Worm (Caenorhabditis elegans) whole organism, L3 larva: Measurements from ENCODE around the gene B0252.11.

ENCODE experiments used
- ZK546.5 ChIP-seq: sonication (generic microtip); optimal IDR thresholded peaks from 2 replicates; lab custom pipeline; 2017; ENCODE audit warnings: missing biosample characterization, missing genetic modification characterization
- aly-2 ChIP-seq: fragments of 150-350 bp; optimal IDR thresholded peaks from 2 replicates; lab custom pipeline; 2014; ENCODE audit warnings: missing biosample characterization, missing genetic modification characterization
- ceh-16 ChIP-seq: sonication (generic microtip); optimal IDR thresholded peaks from 2 replicates; lab custom pipeline; 2017; ENCODE audit warnings: missing biosample characterization, missing genetic modification characterization
- ceh-28 ChIP-seq: fragments of 150-350 bp; optimal IDR thresholded peaks from 2 replicates; lab custom pipeline; 2014; ENCODE audit warnings: missing biosample characterization, missing genetic modification reagents, missing genetic modification characterization
- ceh-82 ChIP-seq: fragments of 150-350 bp; optimal IDR thresholded peaks from 2 replicates; lab custom pipeline; 2014; ENCODE audit warnings: missing biosample characterization, missing genetic modification characterization
- ceh-9 ChIP-seq: sonication (generic microtip); optimal IDR thresholded peaks from 2 replicates; lab custom pipeline; 2018; ENCODE audit warnings: missing biosample characterization, missing genetic modification characterization
- elt-1 ChIP-seq: fragments of 150-350 bp; optimal IDR thresholded peaks from 2 replicates; lab custom pipeline; 2014; ENCODE audit warnings: missing biosample characterization, missing genetic modification characterization
- fkh-2 ChIP-seq: fragments of 150-350 bp; optimal IDR thresholded peaks from 2 replicates; lab custom pipeline; 2014; ENCODE audit warnings: missing biosample characterization, missing genetic modification reagents, missing genetic modification characterization
- fos-1 ChIP-seq: fragments of 150-350 bp; optimal IDR thresholded peaks from 2 replicates; lab custom pipeline; 2014; ENCODE audit warnings: missing biosample characterization, missing genetic modification characterization
- hmg-11 ChIP-seq: sonication (generic microtip); optimal IDR thresholded peaks from 2 replicates; lab custom pipeline; 2016; ENCODE audit warnings: missing genetic modification characterization, missing compliant biosample characterization
- lin-15B ChIP-seq: fragments of 150-350 bp; optimal IDR thresholded peaks from 2 replicates; lab custom pipeline; 2014; ENCODE audit warnings: missing biosample characterization, missing genetic modification characterization
- lsy-12 ChIP-seq: sonication (generic microtip); optimal IDR thresholded peaks from 2 replicates; lab custom pipeline; 2016; ENCODE audit warnings: mild to moderate bottlenecking, missing genetic modification characterization, missing compliant biosample characterization
- mml-1 ChIP-seq: fragments of 150-350 bp; sonication (generic microtip); optimal IDR thresholded peaks from 3 replicates; lab custom pipeline; 2014; ENCODE audit warnings: missing biosample characterization, missing genetic modification characterization
- nfya-1 ChIP-seq: sonication (generic microtip); optimal IDR thresholded peaks from 2 replicates; lab custom pipeline; 2017; ENCODE audit warnings: missing genetic modification characterization, mild to moderate bottlenecking, missing compliant biosample characterization, antibody characterized with exemption, moderate library complexity; ENCODE audit not compliant: insufficient read depth
- nhr-12 ChIP-seq: fragments of 150-350 bp; optimal IDR thresholded peaks from 2 replicates; lab custom pipeline; 2014; ENCODE audit warnings: missing biosample characterization, missing genetic modification characterization
- nhr-23 ChIP-seq: fragments of 150-350 bp; optimal IDR thresholded peaks from 2 replicates; lab custom pipeline; 2014; ENCODE audit warnings: missing biosample characterization, missing genetic modification reagents, missing genetic modification characterization
- nhr-237 ChIP-seq: fragments of 150-350 bp; optimal IDR thresholded peaks from 2 replicates; lab custom pipeline; 2014; ENCODE audit warnings: missing biosample characterization, missing genetic modification characterization
- nhr-25 ChIP-seq: sonication (generic microtip); optimal IDR thresholded peaks from 2 replicates; lab custom pipeline; 2017; ENCODE audit warnings: missing biosample characterization, missing genetic modification characterization
- nhr-28 ChIP-seq: fragments of 150-350 bp; optimal IDR thresholded peaks from 2 replicates; lab custom pipeline; 2014; ENCODE audit warnings: missing biosample characterization, missing genetic modification characterization
- nhr-67 ChIP-seq: fragments of 150-350 bp; optimal IDR thresholded peaks from 2 replicates; lab custom pipeline; 2014; ENCODE audit warnings: missing biosample characterization, missing genetic modification characterization
- nhr-76 ChIP-seq: fragments of 150-350 bp; sonication (generic microtip); optimal IDR thresholded peaks from 5 replicates; lab custom pipeline; 2014; ENCODE audit warnings: missing biosample characterization, missing genetic modification characterization
- nhr-77 ChIP-seq: fragments of 150-350 bp; optimal IDR thresholded peaks from 2 replicates; lab custom pipeline; 2014; ENCODE audit warnings: missing biosample characterization, missing genetic modification characterization
- pha-4 ChIP-seq: fragments of 150-350 bp; optimal IDR thresholded peaks from 2 replicates; lab custom pipeline; 2014; ENCODE audit warnings: missing biosample characterization, missing genetic modification reagents, missing genetic modification characterization
- tbx-2 ChIP-seq: sonication (generic microtip); optimal IDR thresholded peaks from 2 replicates; lab custom pipeline; 2016; ENCODE audit warnings: mild to moderate bottlenecking, missing genetic modification characterization, missing compliant biosample characterization
- unc-62 ChIP-seq: fragments of 150-350 bp; sonication (generic microtip); optimal IDR thresholded peaks from 4 replicates; lab custom pipeline; 2014; ENCODE audit warnings: missing biosample characterization, missing genetic modification reagents, missing genetic modification characterization
- ztf-11 ChIP-seq: fragments of 150-350 bp; optimal IDR thresholded peaks from 2 replicates; lab custom pipeline; 2014; ENCODE audit warnings: missing biosample characterization, missing genetic modification characterization
- ztf-4 ChIP-seq: fragments of 150-350 bp; optimal IDR thresholded peaks from 2 replicates; lab custom pipeline; 2014; ENCODE audit warnings: missing biosample characterization, missing genetic modification characterization

B0252.11 gene

DNA sequence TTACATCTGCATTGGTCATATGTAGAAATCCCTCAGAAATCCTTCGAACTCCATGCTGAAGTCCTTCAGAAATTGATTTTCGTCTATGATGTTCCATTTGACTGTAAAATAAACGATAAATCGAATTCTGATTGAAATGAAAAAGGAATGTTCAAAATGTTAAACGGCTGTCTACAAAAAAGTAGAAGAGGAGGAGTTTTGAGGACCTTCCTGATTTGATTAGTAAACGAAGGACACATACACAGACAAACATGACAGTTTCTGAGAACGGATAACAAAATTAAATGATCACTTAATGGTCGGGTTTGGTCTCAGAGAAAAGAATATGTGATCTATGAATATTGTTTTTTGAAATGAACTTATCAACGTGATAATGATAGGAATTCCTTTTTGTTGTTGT lies 40.7 kb downstream of the B0252.11 start, which contains the start of gene slc-36.5:
slc-36.5 (minus strand) TSS at position 101 of the 400 bp plus-strand sequence.
- no peak for TF ChIP-seq nhr-28 (tag; lab: Kevin White, UChicago)
- TF ChIP-seq lsy-12 (tag; lab: Kevin White, UChicago), result no peak
- TF ChIP-seq pha-4, result no peak
- TF ChIP-seq nhr-77 (tag; lab: Kevin White, UChicago), result no peak
- TF ChIP-seq nhr-67 (tag; lab: Kevin White, UChicago), result no peak
- TF ChIP-seq mml-1 (tag; lab: Kevin White, UChicago), result no peak
- no peak for TF ChIP-seq nfya-1 (tag; lab: Kevin White, UChicago)
- TF ChIP-seq ceh-82, result no peak
- TF ChIP-seq fos-1 (tag; lab: Kevin White, UChicago), result no peak
- TF ChIP-seq aly-2 (tag; lab: Kevin White, UChicago), result no peak
- TF ChIP-seq nhr-25 (tag; lab: Kevin White, UChicago), result no peak
- TF ChIP-seq ceh-9 (tag; lab: Kevin White, UChicago), result no peak
- no peak for TF ChIP-seq hmg-11
- no peak for TF ChIP-seq nhr-23

DNA sequence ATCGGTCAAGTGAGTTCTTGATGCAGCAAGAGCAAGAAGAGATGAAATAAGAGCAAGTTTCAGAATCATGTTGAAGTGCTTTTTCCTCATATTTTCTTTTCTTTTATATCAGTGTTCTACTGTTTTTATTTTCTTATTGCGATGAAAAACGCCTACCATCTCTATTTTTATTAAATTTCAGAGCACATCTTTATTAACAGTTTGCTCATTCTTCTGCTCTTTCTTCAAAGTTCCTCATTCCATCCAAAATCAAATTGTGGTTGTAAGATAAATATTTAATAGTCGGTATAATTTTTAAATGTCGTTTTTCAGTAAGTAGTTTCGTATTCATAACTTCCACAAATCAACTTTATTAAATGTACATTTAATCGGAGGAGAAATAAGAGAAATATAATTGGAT lies 45.1 kb downstream of the B0252.11 start, which contains the start of gene C44B7.5:
C44B7.5 (minus strand) TSS at position 101 of the 400 bp plus-strand sequence.
- TF ChIP-seq ztf-4 (tag; lab: Kevin White, UChicago), result no peak
- TF ChIP-seq elt-1, result no peak
- no peak for TF ChIP-seq nhr-237
- TF ChIP-seq unc-62 (GFP tag; lab: Kevin White, UChicago), result no peak
- no peak for TF ChIP-seq nfya-1 (tag; lab: Kevin White, UChicago)
- no peak for TF ChIP-seq nhr-12
- no peak for TF ChIP-seq ztf-11
- no peak for TF ChIP-seq fos-1 (tag; lab: Kevin White, UChicago)
- TF ChIP-seq fkh-2 (tag; lab: Kevin White, UChicago), result no peak
- TF ChIP-seq ceh-28, result no peak
- TF ChIP-seq pha-4, result no peak
- no peak for TF ChIP-seq ceh-9 (tag; lab: Kevin White, UChicago)
- no peak for TF ChIP-seq lin-15B (tag; lab: Kevin White, UChicago)
- TF ChIP-seq nhr-77 (tag; lab: Kevin White, UChicago), result no peak
- no peak for TF ChIP-seq nhr-28 (tag; lab: Kevin White, UChicago)
- no peak for TF ChIP-seq aly-2 (tag; lab: Kevin White, UChicago)
- TF ChIP-seq nhr-76 (tag; lab: Kevin White, UChicago), result no peak
- TF ChIP-seq ceh-16 (tag; lab: Kevin White, UChicago), result no peak
- TF ChIP-seq ZK546.5, result no peak

DNA sequence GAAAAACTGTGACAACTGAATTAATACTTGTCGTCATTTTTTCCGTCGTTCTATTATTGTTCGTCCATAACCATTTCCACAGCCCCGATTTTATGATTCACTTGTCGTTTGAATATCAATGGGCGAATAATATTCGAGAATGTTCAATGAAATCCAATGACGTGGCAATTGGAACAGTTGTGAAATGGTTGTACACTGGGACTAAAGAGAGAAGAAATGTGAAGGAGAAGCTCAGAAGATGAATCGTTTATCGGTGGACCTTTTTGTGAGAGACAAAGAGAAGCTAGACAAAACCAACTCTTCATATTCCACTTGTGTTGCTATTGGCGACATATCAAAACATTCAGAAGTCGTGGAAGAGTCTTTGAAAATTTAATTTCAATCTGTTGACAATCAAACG lies 46.8 kb downstream of the B0252.11 start, which contains the start of gene clhm-1:
clhm-1 (minus strand) TSS at position 207 of the 400 bp plus-strand sequence.
- TF ChIP-seq nhr-12, result no peak
- TF ChIP-seq nfya-1 (tag; lab: Kevin White, UChicago), result peak; percentile 17
- TF ChIP-seq tbx-2 (tag; lab: Kevin White, UChicago), result no peak
- TF ChIP-seq ceh-16 (tag; lab: Kevin White, UChicago), result no peak
- TF ChIP-seq fkh-2 (tag; lab: Kevin White, UChicago), result no peak
